Worm (Caenorhabditis elegans): ENCODE results near the gene nuaf-3.

ce11 chrIV:11174772-11175171 is 9.3 kb upstream of the nuaf-3 start:
- TF ChIP-seq aly-2 (tag; optimal IDR thresholded peaks at IDR 0.05) = no peak
- TF ChIP-seq cey-2 (tag; optimal IDR thresholded peaks at IDR 0.05; ENCODE audit: borderline replicate concordance, insufficient read depth) = no peak
- no peak for TF ChIP-seq D1046.2 (GFP tag; IDR thresholded peaks at IDR 0.05)
- TF ChIP-seq fkh-10 (GFP tag; optimal IDR thresholded peaks at IDR 0.05) = no peak
- TF ChIP-seq nhr-41 (GFP tag; IDR thresholded peaks at IDR 0.05) = no peak
